Worm (Caenorhabditis elegans) whole organism, L1 larva: ENCODE measurements around the gene F36D3.4.

Experiments
- aha-1 ChIP-seq: fragments of 150-350 bp; optimal IDR thresholded peaks from 2 replicates; lab custom pipeline; 2014; ENCODE audit warnings: missing biosample characterization, missing genetic modification characterization
- ceh-90 ChIP-seq: sonication (generic microtip); optimal IDR thresholded peaks from 2 replicates; lab custom pipeline; 2016; ENCODE audit warnings: missing genetic modification characterization, missing compliant biosample characterization
- dpl-1 ChIP-seq, 3 experiments: fragments of 150-350 bp in 2 of 3; sonication (generic microtip) in 1 of 3; optimal IDR thresholded peaks; 2 replicates each; lab custom pipeline; 2014 to 2017; ENCODE audit warnings: missing biosample characterization in 3 of 3, missing genetic modification characterization in 3 of 3, missing genetic modification reagents in 3 of 3
- lin-14 ChIP-seq: fragments of 200-800 bp; sonication (Bioruptor generic); optimal IDR thresholded peaks from 2 replicates; lab custom pipeline; 2018; ENCODE audit warnings: mild to moderate bottlenecking, missing genetic modification characterization, moderate library complexity, missing compliant biosample characterization
- lin-15B ChIP-seq: fragments of 150-350 bp; sonication (generic microtip); optimal IDR thresholded peaks from 3 replicates; lab custom pipeline; 2014; ENCODE audit warnings: missing biosample characterization, missing genetic modification characterization
- lin-39 ChIP-seq: fragments of 150-350 bp; optimal IDR thresholded peaks from 2 replicates; lab custom pipeline; 2014; ENCODE audit warnings: missing biosample characterization, missing genetic modification reagents, missing genetic modification characterization
- mab-9 ChIP-seq: fragments of 200-800 bp; sonication (Bioruptor generic); IDR thresholded peaks from 2 replicates; pipeline ENCODE4 v1.3.6; 2022; ENCODE audit warnings: missing genetic modification reagents, missing genetic modification characterization, missing compliant biosample characterization
- nhr-11 ChIP-seq: fragments of 150-350 bp; optimal IDR thresholded peaks from 2 replicates; lab custom pipeline; 2014; ENCODE audit warnings: missing biosample characterization, missing genetic modification characterization
- nhr-28 ChIP-seq: fragments of 150-350 bp; optimal IDR thresholded peaks from 2 replicates; lab custom pipeline; 2014; ENCODE audit warnings: missing biosample characterization, missing genetic modification characterization
- nhr-90 ChIP-seq: sonication (generic microtip); optimal IDR thresholded peaks from 2 replicates; lab custom pipeline; 2016; ENCODE audit warnings: mild to moderate bottlenecking, missing genetic modification characterization, missing compliant biosample characterization; ENCODE audit not compliant: poor library complexity
- skn-1 ChIP-seq: fragments of 150-350 bp; optimal IDR thresholded peaks from 2 replicates; lab custom pipeline; 2014; ENCODE audit warnings: missing biosample characterization, missing genetic modification characterization
- snpc-4 ChIP-seq: fragments of 150-350 bp; optimal IDR thresholded peaks from 2 replicates; lab custom pipeline; 2014; ENCODE audit warnings: missing biosample characterization, missing genetic modification characterization
- unc-62 ChIP-seq: fragments of 150-350 bp; optimal IDR thresholded peaks from 2 replicates; lab custom pipeline; 2014; ENCODE audit warnings: missing biosample characterization, missing genetic modification reagents, missing genetic modification characterization
- zag-1 ChIP-seq: fragments of 150-350 bp; optimal IDR thresholded peaks from 2 replicates; lab custom pipeline; 2014; ENCODE audit warnings: missing biosample characterization, missing genetic modification characterization

DNA sequence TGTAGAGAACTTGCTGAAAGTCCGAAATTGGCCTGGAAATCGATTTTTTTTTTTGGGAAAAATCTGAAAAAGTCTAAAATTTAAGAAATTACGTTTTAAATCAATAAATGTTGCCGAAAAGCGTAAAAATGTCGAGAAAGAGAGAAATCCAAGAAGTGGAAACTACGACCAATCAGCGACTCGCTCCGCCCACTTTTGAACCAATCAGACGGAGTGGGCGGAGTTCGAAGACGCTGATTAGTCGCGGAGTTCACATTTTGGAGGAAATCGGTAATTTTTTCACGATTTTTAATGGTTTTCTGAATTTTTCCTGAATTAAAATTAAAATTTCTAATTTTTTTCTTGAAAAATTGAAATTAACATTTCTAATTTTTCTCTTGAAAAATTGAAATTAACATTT, 22.1 kb upstream of the F36D3.4 start:
- TF ChIP-seq nhr-90 (tag; lab: Kevin White, UChicago) (no peak), lin-14 (GFP tag; lab: Kevin White, UChicago) (no peak), aha-1 (tag; lab: Kevin White, UChicago) (no peak), lin-39 (tag; lab: Kevin White, UChicago) (no peak), lin-15B (no peak), zag-1 (no peak), skn-1 (tag; lab: Kevin White, UChicago) (no peak), mab-9 (GFP tag; lab: Robert Waterston, UW) (no peak), snpc-4 (tag; lab: Kevin White, UChicago) (no peak), nhr-28 (no peak), dpl-1 (GFP tag; optimal IDR thresholded peaks at IDR 0.05; lab: Kevin White, UChicago) (no peak), ceh-90 (no peak), nhr-11 (tag; lab: Kevin White, UChicago) (no peak), unc-62 (GFP tag; lab: Kevin White, UChicago) (no peak)
